Fruit fly (Drosophila melanogaster) whole organism: ENCODE measurements around the gene CG18542.
"Not testable (repeated sequence)": the region's sequence is repeated elsewhere in the genome, so short reads cannot be mapped to it uniquely, and the experiment has no call there.

ENCODE experiments used
- CG8478 ChIP-seq: fragments of >200 bp; optimal IDR thresholded peaks from 2 replicates; lab custom pipeline; 2018; ENCODE audit warnings: inconsistent platforms
- Dll ChIP-seq: fragments of >200 bp; optimal IDR thresholded peaks from 2 replicates; lab custom pipeline; 2017
- EcR ChIP-seq, 2 experiments: fragments of >200 bp; optimal IDR thresholded peaks; 2 replicates each; lab custom pipeline; 2017; ENCODE audit warnings: missing biosample characterization in 2 of 2, missing genetic modification characterization in 2 of 2, missing genetic modification reagents in 2 of 2
- pan ChIP-seq: fragments of >200 bp; optimal IDR thresholded peaks from 2 replicates; lab custom pipeline; 2017
- psq ChIP-seq: fragments of >200 bp; optimal IDR thresholded peaks from 2 replicates; lab custom pipeline; 2017
- usp ChIP-seq: fragments of >200 bp; optimal IDR thresholded peaks from 2 replicates; lab custom pipeline; 2017; ENCODE audit warnings: missing biosample characterization, missing genetic modification characterization, mixed read lengths

The CG18542 gene

dm6 chr3R:9679746-9680145 lies 5.8 kb upstream of the CG18542 start, which contains the start of gene nmdyn-D7:
TSS of gene nmdyn-D7 (plus strand) at chr3R:9679939.
- TF ChIP-seq psq (lab: Kevin White, UChicago) (no peak), EcR (GFP tag; optimal IDR thresholded peaks at IDR 0.05; lab: Kevin White, UChicago) (no peak), pan (lab: Kevin White, UChicago) (no peak), Dll (lab: Kevin White, UChicago) (no peak), usp (GFP tag; lab: Kevin White, UChicago) (no peak), CG8478 (lab: Kevin White, UChicago) (no peak)

- no peak for TF ChIP-seq pan (lab: Kevin White, UChicago)
- no peak for TF ChIP-seq EcR (GFP tag; optimal IDR thresholded peaks at IDR 0.05; lab: Kevin White, UChicago)
- no peak for TF ChIP-seq Dll (lab: Kevin White, UChicago)
- TF ChIP-seq CG8478 (lab: Kevin White, UChicago): no peak
- TF ChIP-seq usp (GFP tag; lab: Kevin White, UChicago): no peak
- no peak for TF ChIP-seq psq (lab: Kevin White, UChicago)
Measured at dm6 chr3R:9683064-9683682, 2.4 kb upstream of the CG18542 start.

dm6 chr3R:9684125-9684524 lies 1.4 kb upstream of the CG18542 start, which contains the start of gene CG9444:
TSS of gene CG9444 (minus strand) at chr3R:9684264.
- TF ChIP-seq usp (GFP tag; lab: Kevin White, UChicago) (no peak), pan (lab: Kevin White, UChicago) (no peak), CG8478 (lab: Kevin White, UChicago) (no peak), EcR (GFP tag; optimal IDR thresholded peaks at IDR 0.05; lab: Kevin White, UChicago) (no peak), psq (lab: Kevin White, UChicago) (no peak), Dll (lab: Kevin White, UChicago) (no peak)

dm6 chr3R:9692675-9693129 lies 7.1 kb downstream of the CG18542 start, which contains the start of the genes Unc-115b, p24-2 and CG32939:
TSS of gene Unc-115b (minus strand) at chr3R:9692775.
TSS of gene p24-2 (minus strand) at chr3R:9692794.
TSS of gene CG32939 (plus strand) at chr3R:9693079.
- TF ChIP-seq pan (lab: Kevin White, UChicago); EcR (GFP tag; optimal IDR thresholded peaks at IDR 0.05; lab: Kevin White, UChicago); Dll (lab: Kevin White, UChicago): not testable (repeated sequence)

dm6 chr3R:9694999-9695398 lies 9.4 kb downstream of the CG18542 start:
- TF ChIP-seq pan (lab: Kevin White, UChicago) (no peak), CG8478 (lab: Kevin White, UChicago) (no peak)

- TF ChIP-seq EcR (GFP tag; optimal IDR thresholded peaks at IDR 0.05; lab: Kevin White, UChicago): no peak
- TF ChIP-seq pan (lab: Kevin White, UChicago): no peak
- no peak for TF ChIP-seq CG8478 (lab: Kevin White, UChicago)
- TF ChIP-seq usp (GFP tag; lab: Kevin White, UChicago): no peak
- TF ChIP-seq psq (lab: Kevin White, UChicago): no peak
- no peak for TF ChIP-seq Dll (lab: Kevin White, UChicago)
Measured at dm6 chr3R:9700513-9700912, 15.0 kb downstream of the CG18542 start.

dm6 chr3R:9701148-9701703 lies 15.7 kb downstream of the CG18542 start:
- TF ChIP-seq psq (lab: Kevin White, UChicago) (no peak), CG8478 (lab: Kevin White, UChicago) (no peak), EcR (GFP tag; optimal IDR thresholded peaks at IDR 0.05; lab: Kevin White, UChicago) (no peak), usp (GFP tag; lab: Kevin White, UChicago) (no peak), pan (lab: Kevin White, UChicago) (no peak), Dll (lab: Kevin White, UChicago) (no peak)

dm6 chr3R:9701897-9702296 lies 16.3 kb downstream of the CG18542 start:
- TF ChIP-seq psq (lab: Kevin White, UChicago) (no peak), CG8478 (lab: Kevin White, UChicago) (no peak), EcR (GFP tag; optimal IDR thresholded peaks at IDR 0.05; lab: Kevin White, UChicago) (no peak), pan (lab: Kevin White, UChicago) (no peak), usp (GFP tag; lab: Kevin White, UChicago) (no peak), Dll (lab: Kevin White, UChicago) (no peak)

dm6 chr3R:9702567-9702966 lies 17.0 kb downstream of the CG18542 start:
- TF ChIP-seq CG8478 (lab: Kevin White, UChicago): no peak
- no peak for TF ChIP-seq pan (lab: Kevin White, UChicago)
- no peak for TF ChIP-seq psq (lab: Kevin White, UChicago)
- no peak for TF ChIP-seq EcR (GFP tag; optimal IDR thresholded peaks at IDR 0.05; lab: Kevin White, UChicago)
- no peak for TF ChIP-seq usp (GFP tag; lab: Kevin White, UChicago)
- TF ChIP-seq Dll (lab: Kevin White, UChicago): no peak

- TF ChIP-seq usp (GFP tag; lab: Kevin White, UChicago) (no peak), CG8478 (lab: Kevin White, UChicago) (no peak), psq (lab: Kevin White, UChicago) (no peak), Dll (lab: Kevin White, UChicago) (no peak), EcR (GFP tag; optimal IDR thresholded peaks at IDR 0.05; lab: Kevin White, UChicago) (no peak), pan (lab: Kevin White, UChicago) (no peak)
Measured at dm6 chr3R:9703273-9703672, 17.7 kb downstream of the CG18542 start.

dm6 chr3R:9704183-9705007 lies 18.8 kb downstream of the CG18542 start:
- TF ChIP-seq usp (GFP tag; lab: Kevin White, UChicago): no peak
- TF ChIP-seq EcR (GFP tag; optimal IDR thresholded peaks at IDR 0.05; lab: Kevin White, UChicago): no peak
- peak; percentile 30 for TF ChIP-seq CG8478 (lab: Kevin White, UChicago)
- no peak for TF ChIP-seq psq (lab: Kevin White, UChicago)
- TF ChIP-seq pan (lab: Kevin White, UChicago): no peak
- peak; percentile 14 for TF ChIP-seq Dll (lab: Kevin White, UChicago)
